Worm (Caenorhabditis elegans) whole organism, late embryonic: Measurements from ENCODE around the gene Y51H4A.5.

Experiments used
- F13H6.1 ChIP-seq: sonication (generic microtip); optimal IDR thresholded peaks from 2 replicates; lab custom pipeline; 2016; ENCODE audit warnings: missing genetic modification characterization, missing compliant biosample characterization
- K09A11.1 ChIP-seq: sonication (generic microtip); optimal IDR thresholded peaks from 2 replicates; lab custom pipeline; 2017; ENCODE audit warnings: antibody characterized with exemption, mild to moderate bottlenecking, missing genetic modification characterization, missing compliant biosample characterization; ENCODE audit not compliant: insufficient read depth
- ceh-14 ChIP-seq: sonication (generic microtip); optimal IDR thresholded peaks from 2 replicates; lab custom pipeline; 2016; ENCODE audit warnings: missing genotype, missing genetic modification characterization, missing compliant biosample characterization
- ceh-19 ChIP-seq: fragments of 200-800 bp; sonication (Bioruptor generic); optimal IDR thresholded peaks from 2 replicates; lab custom pipeline; 2018; ENCODE audit warnings: mild to moderate bottlenecking, missing genetic modification characterization, missing compliant biosample characterization
- ceh-24 ChIP-seq: sonication (generic microtip); optimal IDR thresholded peaks from 2 replicates; lab custom pipeline; 2016; ENCODE audit warnings: mild to moderate bottlenecking, missing genetic modification characterization, missing compliant biosample characterization
- ceh-30 ChIP-seq: fragments of 150-350 bp; optimal IDR thresholded peaks from 2 replicates; lab custom pipeline; 2014; ENCODE audit warnings: missing biosample characterization, missing genetic modification characterization
- ceh-31 ChIP-seq: sonication (generic microtip); optimal IDR thresholded peaks from 2 replicates; lab custom pipeline; 2016; ENCODE audit warnings: missing genetic modification characterization, missing compliant biosample characterization
- ceh-45 ChIP-seq: fragments of 200-800 bp; sonication (Bioruptor generic); IDR thresholded peaks from 2 replicates; pipeline ENCODE4 v1.3.6; 2022; ENCODE audit warnings: missing genetic modification reagents, missing genetic modification characterization, missing compliant biosample characterization
- ceh-48 ChIP-seq: sonication (generic microtip); optimal IDR thresholded peaks from 2 replicates; lab custom pipeline; 2016; ENCODE audit warnings: missing genetic modification characterization, inconsistent platforms, missing compliant biosample characterization
- che-1 ChIP-seq: sonication (generic microtip); optimal IDR thresholded peaks from 2 replicates; lab custom pipeline; 2016; ENCODE audit warnings: mild to moderate bottlenecking, missing genetic modification characterization, missing compliant biosample characterization
- dve-1 ChIP-seq: sonication (generic microtip); optimal IDR thresholded peaks from 2 replicates; lab custom pipeline; 2017; ENCODE audit warnings: antibody characterized with exemption, mild to moderate bottlenecking, missing genetic modification characterization, missing compliant biosample characterization
- elt-2 ChIP-seq: sonication (generic microtip); optimal IDR thresholded peaks from 2 replicates; lab custom pipeline; 2016; ENCODE audit warnings: missing genetic modification reagents, missing genetic modification characterization, missing compliant biosample characterization
- elt-4 ChIP-seq: sonication (generic microtip); optimal IDR thresholded peaks from 2 replicates; lab custom pipeline; 2016; ENCODE audit warnings: missing genetic modification characterization, missing compliant biosample characterization
- eyg-1 ChIP-seq: sonication (generic microtip); optimal IDR thresholded peaks from 2 replicates; lab custom pipeline; 2016; ENCODE audit warnings: missing genotype, missing genetic modification characterization, missing compliant biosample characterization
- fkh-6 ChIP-seq: sonication (generic microtip); optimal IDR thresholded peaks from 2 replicates; lab custom pipeline; 2016; ENCODE audit warnings: missing genetic modification characterization, missing compliant biosample characterization
- hlh-30 ChIP-seq: sonication (generic microtip); optimal IDR thresholded peaks from 2 replicates; lab custom pipeline; 2017; ENCODE audit warnings: antibody characterized with exemption, missing genetic modification characterization, missing compliant biosample characterization; ENCODE audit not compliant: insufficient read depth
- hlh-8 ChIP-seq: sonication (generic microtip); optimal IDR thresholded peaks from 2 replicates; lab custom pipeline; 2016; ENCODE audit warnings: missing genotype, missing genetic modification characterization, missing compliant biosample characterization
- lin-11 ChIP-seq: fragments of 200-800 bp; sonication (Bioruptor generic); optimal IDR thresholded peaks from 2 replicates; lab custom pipeline; 2018; ENCODE audit warnings: mild to moderate bottlenecking, missing genetic modification characterization, missing compliant biosample characterization
- madf-2 ChIP-seq: sonication (generic microtip); optimal IDR thresholded peaks from 2 replicates; lab custom pipeline; 2017; ENCODE audit warnings: missing genetic modification characterization, missing compliant biosample characterization
- nhr-11 ChIP-seq: fragments of 150-350 bp; optimal IDR thresholded peaks from 2 replicates; lab custom pipeline; 2014; ENCODE audit warnings: missing biosample characterization, missing genetic modification characterization
- npax-4 ChIP-seq: sonication (generic microtip); optimal IDR thresholded peaks from 2 replicates; lab custom pipeline; 2016; ENCODE audit warnings: missing genetic modification characterization, missing compliant biosample characterization
- odd-2 ChIP-seq: sonication (generic microtip); optimal IDR thresholded peaks from 2 replicates; lab custom pipeline; 2017; ENCODE audit warnings: antibody characterized with exemption, mild to moderate bottlenecking, missing genetic modification characterization, missing compliant biosample characterization
- pat-9 ChIP-seq: fragments of 200-800 bp; sonication (Bioruptor generic); optimal IDR thresholded peaks from 2 replicates; lab custom pipeline; 2018; ENCODE audit warnings: mild to moderate bottlenecking, missing genetic modification characterization, moderate library complexity, missing compliant biosample characterization
- pax-1 ChIP-seq: fragments of 150-350 bp; optimal IDR thresholded peaks from 2 replicates; lab custom pipeline; 2014; ENCODE audit warnings: missing biosample characterization, missing genetic modification characterization
- rnt-1 ChIP-seq: sonication (generic microtip); optimal IDR thresholded peaks from 2 replicates; lab custom pipeline; 2016; ENCODE audit warnings: missing genetic modification characterization, missing compliant biosample characterization
- sdc-2 ChIP-seq: sonication (generic microtip); optimal IDR thresholded peaks from 2 replicates; lab custom pipeline; 2016; ENCODE audit warnings: missing genotype, missing genetic modification characterization, missing compliant biosample characterization
- syd-9 ChIP-seq: sonication (generic microtip); optimal IDR thresholded peaks from 2 replicates; lab custom pipeline; 2016; ENCODE audit warnings: mild to moderate bottlenecking, missing genetic modification characterization, moderate library complexity, missing compliant biosample characterization
- unc-3 ChIP-seq, 2 experiments: fragments of 200-800 bp in 1 of 2; sonication (Bioruptor generic) in 1 of 2; sonication (generic microtip) in 1 of 2; conservative IDR thresholded peaks in 1 of 2; optimal IDR thresholded peaks in 1 of 2; 2 replicates each; pipeline versions ENCODE4 v1.3.6 to Lab custom; 2016 to 2022; ENCODE audit warnings: missing compliant biosample characterization in 2 of 2, missing genetic modification characterization in 2 of 2, missing genetic modification reagents in 1 of 2
- unc-42 ChIP-seq: sonication (generic microtip); optimal IDR thresholded peaks from 2 replicates; lab custom pipeline; 2016; ENCODE audit warnings: missing genotype, missing genetic modification characterization, missing compliant biosample characterization
- unc-86 ChIP-seq: sonication (generic microtip); optimal IDR thresholded peaks from 2 replicates; lab custom pipeline; 2016; ENCODE audit warnings: missing genetic modification characterization, missing compliant biosample characterization

Gene Y51H4A.5

DNA sequence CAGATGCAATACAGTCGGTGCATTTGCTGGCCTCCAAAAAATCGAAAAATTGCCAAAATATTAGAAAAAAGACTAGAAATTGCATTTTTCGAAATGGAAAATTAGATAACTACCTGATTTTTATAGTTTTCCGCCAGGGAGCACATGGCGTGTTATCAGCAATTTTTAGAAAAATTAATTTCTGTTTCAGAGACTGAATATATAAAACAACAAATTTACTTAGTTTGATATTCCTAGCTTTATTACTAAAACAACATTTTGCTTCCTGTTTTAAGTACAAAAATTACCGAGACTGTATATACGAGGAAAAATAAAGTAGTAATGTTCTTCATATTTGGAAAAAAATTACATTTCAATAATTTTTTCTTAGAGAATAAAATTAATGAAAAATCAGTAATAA, at the start of gene Y51H4A.5:
Y51H4A.5 (minus strand) TSS at position 101 of the 400 bp plus-strand sequence.
- no peak for TF ChIP-seq nhr-11 (tag; lab: Kevin White, UChicago)
- no peak for TF ChIP-seq ceh-14 (tag; lab: Kevin White, UChicago)
- TF ChIP-seq odd-2 (tag; lab: Kevin White, UChicago) = no peak
- TF ChIP-seq elt-4 = no peak
- no peak for TF ChIP-seq syd-9 (tag; lab: Kevin White, UChicago)
- no peak for TF ChIP-seq che-1 (tag; lab: Kevin White, UChicago)
- no peak for TF ChIP-seq eyg-1

DNA sequence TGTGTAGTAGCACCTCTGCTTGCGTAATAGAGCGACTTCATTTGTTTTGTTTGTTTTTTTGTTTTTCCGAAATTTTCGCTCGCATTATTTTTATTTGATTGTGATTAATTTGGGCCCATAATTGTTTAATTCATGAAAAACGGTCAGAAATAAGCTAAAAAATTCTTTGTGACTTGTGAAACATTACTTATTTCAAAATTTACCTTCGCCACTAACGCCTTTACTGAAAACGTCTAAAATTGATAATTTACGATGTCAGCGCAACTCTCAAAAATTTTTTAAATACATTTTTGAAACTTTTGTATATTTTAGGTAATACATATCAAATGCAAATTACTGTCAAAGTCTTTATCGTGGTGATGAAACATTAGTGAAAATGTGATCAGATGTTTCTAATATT, 35.0 kb upstream of the Y51H4A.5 start:
- no peak for TF ChIP-seq unc-3 (GFP tag; conservative IDR thresholded peaks at IDR 0.05; lab: Robert Waterston, UW)
- no peak for TF ChIP-seq unc-3 (tag; optimal IDR thresholded peaks at IDR 0.05; lab: Kevin White, UChicago)
- no peak for TF ChIP-seq fkh-6 (tag; lab: Kevin White, UChicago)
- TF ChIP-seq npax-4 (tag; lab: Kevin White, UChicago) = no peak
- TF ChIP-seq K09A11.1 (tag; lab: Kevin White, UChicago) = no peak
- no peak for TF ChIP-seq ceh-45 (GFP tag; lab: Robert Waterston, UW)
- no peak for TF ChIP-seq sdc-2 (tag; lab: Kevin White, UChicago)
- no peak for TF ChIP-seq rnt-1 (tag; lab: Kevin White, UChicago)
- TF ChIP-seq ceh-19 (GFP tag; lab: Kevin White, UChicago) = no peak
- TF ChIP-seq syd-9 (tag; lab: Kevin White, UChicago) = no peak
- TF ChIP-seq ceh-30 = no peak
- no peak for TF ChIP-seq elt-2 (tag; lab: Kevin White, UChicago)
- no peak for TF ChIP-seq ceh-31 (tag; lab: Kevin White, UChicago)

DNA sequence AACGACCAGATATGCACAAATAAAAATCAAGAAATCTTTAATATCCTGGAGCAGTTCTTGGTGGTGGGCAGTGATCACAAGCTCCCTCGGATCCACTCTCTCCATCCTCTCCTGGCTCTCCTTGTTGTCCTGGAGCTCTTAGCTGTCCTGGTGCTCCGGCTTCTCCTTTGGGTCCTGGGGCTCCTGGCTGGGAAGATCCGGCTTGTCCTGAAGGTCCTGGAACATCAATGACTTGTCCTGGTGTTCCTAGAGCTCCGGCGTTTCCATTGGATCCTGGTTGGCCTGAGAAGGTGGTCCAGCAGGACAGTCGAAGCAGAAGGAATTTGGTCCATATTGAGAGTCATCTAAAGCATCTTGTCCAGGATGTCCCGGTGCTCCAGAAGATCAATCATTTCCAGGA, 25.5 kb upstream of the Y51H4A.5 start:
- TF ChIP-seq ceh-48 (no peak), madf-2 (tag; lab: Kevin White, UChicago) (no peak), che-1 (tag; lab: Kevin White, UChicago) (no peak), pax-1 (tag; lab: Kevin White, UChicago) (no peak), hlh-8 (tag; lab: Kevin White, UChicago) (no peak), F13H6.1 (tag; lab: Kevin White, UChicago) (no peak), hlh-30 (tag; lab: Kevin White, UChicago) (no peak), K09A11.1 (tag; lab: Kevin White, UChicago) (no peak), unc-86 (no peak), ceh-24 (no peak)
- TF ChIP-seq, all 69 proteins: peak for 0

DNA sequence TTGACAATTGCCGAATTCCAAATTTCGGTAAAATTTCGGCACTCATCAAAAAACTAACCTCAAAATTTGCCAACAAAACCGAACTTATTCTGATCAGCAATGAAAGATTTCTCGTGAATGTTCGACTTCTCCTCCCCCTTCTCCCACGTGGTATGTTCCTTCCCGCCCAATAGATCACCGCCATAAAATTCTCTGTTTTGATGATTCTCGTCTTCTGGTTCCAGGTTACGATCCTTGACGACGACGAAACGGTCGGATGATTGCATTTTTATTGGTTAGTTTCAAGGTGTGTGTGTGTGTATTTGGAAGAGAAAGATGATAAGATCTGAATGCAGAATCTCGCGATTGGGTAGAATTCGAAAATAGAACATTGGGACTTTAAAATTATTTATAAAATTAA, 16.7 kb upstream of the Y51H4A.5 start, which contains the start of gene uroc-1:
uroc-1 (minus strand) TSS at position 101 of the 400 bp plus-strand sequence.
- TF ChIP-seq syd-9 (tag; lab: Kevin White, UChicago) = no peak

DNA sequence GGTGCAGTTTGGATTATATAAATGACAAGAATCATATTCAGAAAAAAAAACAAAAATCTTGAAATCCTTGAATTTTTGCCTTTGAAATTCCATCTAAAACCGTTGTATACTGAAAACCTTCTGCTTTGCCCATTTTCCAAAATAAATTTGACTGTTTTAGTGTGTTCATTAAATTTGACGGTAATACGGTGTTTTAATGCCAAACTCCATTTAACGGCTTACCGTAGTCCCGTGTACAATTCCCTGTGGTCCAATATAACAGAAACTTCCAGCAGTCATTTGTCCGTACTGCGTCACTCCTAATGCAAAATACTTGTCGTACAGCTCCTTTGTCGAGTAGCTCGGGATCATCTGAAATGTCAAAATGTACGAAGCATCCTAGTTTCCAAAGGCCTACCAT, 14.6 kb upstream of the Y51H4A.5 start:
- TF ChIP-seq rnt-1 (tag; lab: Kevin White, UChicago) = no peak
- TF ChIP-seq unc-42 = no peak
- TF ChIP-seq F13H6.1 (tag; lab: Kevin White, UChicago) = no peak
- TF ChIP-seq lin-11 (tag; lab: Kevin White, UChicago) = no peak
- TF ChIP-seq pat-9 = no peak
- no peak for TF ChIP-seq sdc-2 (tag; lab: Kevin White, UChicago)
- TF ChIP-seq, all 69 proteins: peak for 0

DNA sequence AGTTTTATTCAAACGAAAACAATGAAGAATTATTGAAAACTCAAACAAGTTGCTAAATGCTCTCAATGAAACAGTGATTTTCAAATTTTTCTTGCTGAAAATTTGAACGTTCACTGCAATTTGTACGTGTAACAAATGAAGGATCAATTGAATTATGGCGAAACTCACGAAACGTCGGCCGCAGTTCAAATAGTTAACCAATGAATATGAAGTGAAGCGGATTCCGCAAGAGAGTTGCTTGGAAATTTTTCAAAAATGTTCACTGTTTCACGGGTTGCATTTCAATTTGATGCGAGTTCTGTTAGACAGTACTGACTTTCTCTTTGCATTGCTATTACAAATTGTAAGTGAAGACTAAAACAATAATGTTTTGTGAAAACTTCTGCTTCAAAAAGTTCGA, 9.0 kb upstream of the Y51H4A.5 start:
- TF ChIP-seq unc-86 = no peak
- no peak for TF ChIP-seq sdc-2 (tag; lab: Kevin White, UChicago)
- TF ChIP-seq, all 69 proteins: peak for 0

DNA sequence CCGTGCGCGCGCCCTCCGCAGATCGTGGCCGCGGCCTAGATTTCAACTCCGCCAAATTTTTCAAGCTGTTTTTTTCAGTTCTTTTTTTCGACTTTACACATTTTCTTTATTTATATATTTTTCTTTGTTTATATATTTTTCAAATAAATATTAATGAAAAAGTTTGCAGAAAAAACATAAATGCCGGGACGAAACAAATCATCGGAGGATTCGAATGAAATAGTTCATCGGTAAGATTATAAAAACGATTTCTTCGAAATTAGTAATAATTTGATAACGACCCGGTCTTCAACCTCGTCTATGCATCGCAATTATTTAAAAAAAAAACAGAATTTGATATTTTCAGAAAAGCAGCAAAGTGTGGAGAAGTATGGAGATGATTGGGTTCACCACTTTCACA, 7.4 kb upstream of the Y51H4A.5 start, which contains the start of gene Y51H4A.6:
Y51H4A.6 (plus strand) TSS at position 301 of the 400 bp plus-strand sequence.
- no peak for TF ChIP-seq rnt-1 (tag; lab: Kevin White, UChicago)
- TF ChIP-seq dve-1 (tag; lab: Kevin White, UChicago) = no peak
